Worm (Caenorhabditis elegans): Measurements from ENCODE around the gene B0462.5.

B0462.5 gene

ce11 chrV:18298506-18298905 is 24.6 kb downstream of the B0462.5 start, which contains the start of gene Y51A2A.5:
Gene Y51A2A.5, plus strand, starts transcription at chrV:18298806.
- TF ChIP-seq elt-3 (tag; optimal IDR thresholded peaks at IDR 0.05) (no peak), ama-1 (optimal IDR thresholded peaks at IDR 0.05) (no peak), gmeb-1 (tag; optimal IDR thresholded peaks at IDR 0.05) (no peak), lin-13 (GFP tag; optimal IDR thresholded peaks at IDR 0.05) (no peak), F13H6.1 (tag; optimal IDR thresholded peaks at IDR 0.05) (no peak), nhr-129 (tag; optimal IDR thresholded peaks at IDR 0.05) (no peak)

ce11 chrV:18292295-18292694 is 30.8 kb downstream of the B0462.5 start, which contains the start of gene Y51A2A.12:
Gene Y51A2A.12, plus strand, starts transcription at chrV:18292595.
- TF ChIP-seq R02D3.7 (tag; optimal IDR thresholded peaks at IDR 0.05) (no peak), unc-39 (tag; optimal IDR thresholded peaks at IDR 0.05) (no peak), elt-3 (tag; optimal IDR thresholded peaks at IDR 0.05) (no peak), ceh-82 (tag; optimal IDR thresholded peaks at IDR 0.05) (no peak), ztf-4 (tag; optimal IDR thresholded peaks at IDR 0.05) (no peak), nhr-25 (tag; optimal IDR thresholded peaks at IDR 0.05) (no peak), mab-5 (tag; optimal IDR thresholded peaks at IDR 0.05) (no peak), sma-9 (GFP tag; optimal IDR thresholded peaks at IDR 0.05) (no peak), sma-9 (tag; optimal IDR thresholded peaks at IDR 0.05) (no peak), gmeb-1 (tag; optimal IDR thresholded peaks at IDR 0.05) (no peak), unc-62 (GFP tag; optimal IDR thresholded peaks at IDR 0.05) (no peak), F13H6.1 (tag; optimal IDR thresholded peaks at IDR 0.05) (no peak), mbf-1 (tag; optimal IDR thresholded peaks at IDR 0.05) (no peak), lsy-2 (tag; optimal IDR thresholded peaks at IDR 0.05) (no peak), unc-55 (GFP tag; optimal IDR thresholded peaks at IDR 0.05) (no peak), Y55F3AM.14 (GFP tag; optimal IDR thresholded peaks at IDR 0.05) (no peak), nhr-23 (tag; optimal IDR thresholded peaks at IDR 0.05) (no peak), skn-1 (tag; optimal IDR thresholded peaks at IDR 0.05) (no peak), fos-1 (tag; optimal IDR thresholded peaks at IDR 0.05) (no peak), zag-1 (tag; optimal IDR thresholded peaks at IDR 0.05) (no peak)

DNA sequence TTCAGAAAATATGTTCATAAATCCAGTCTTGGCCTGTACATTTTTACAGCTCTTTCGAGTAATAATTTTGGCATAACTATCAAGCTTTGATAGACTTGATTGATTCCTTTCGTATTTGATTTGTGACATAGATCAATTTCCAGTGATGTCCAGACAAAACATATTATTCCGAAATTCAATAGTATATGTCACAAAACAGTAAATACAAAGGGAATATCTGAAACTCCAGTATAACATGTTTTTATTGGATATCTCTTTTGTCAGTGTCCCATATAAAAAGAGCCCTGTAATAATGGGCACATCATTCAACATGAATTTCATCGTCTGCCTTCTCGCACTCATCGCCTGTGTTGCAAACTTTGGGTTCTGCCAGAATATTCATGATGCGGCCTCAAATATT is 32.5 kb downstream of the B0462.5 start, which contains the start of gene Y51A2A.4:
Gene Y51A2A.4, plus strand, starts transcription at position 301 of the 400 bp plus-strand sequence.
- TF ChIP-seq ztf-11 (tag; optimal IDR thresholded peaks at IDR 0.05) = no peak

ce11 chrV:18282597-18282996 is 40.5 kb downstream of the B0462.5 start, which contains the start of gene clec-247:
Gene clec-247, plus strand, starts transcription at chrV:18282897.
- TF ChIP-seq elt-3 (tag; optimal IDR thresholded peaks at IDR 0.05) (no peak), C34F6.9 (tag; optimal IDR thresholded peaks at IDR 0.05) (no peak), nhr-237 (tag; optimal IDR thresholded peaks at IDR 0.05) (no peak), lin-11 (tag; optimal IDR thresholded peaks at IDR 0.05) (no peak), nhr-23 (tag; optimal IDR thresholded peaks at IDR 0.05) (no peak), sem-4 (tag; optimal IDR thresholded peaks at IDR 0.05) (no peak), mdl-1 (tag; optimal IDR thresholded peaks at IDR 0.05) (no peak), dmd-4 (tag; optimal IDR thresholded peaks at IDR 0.05) (no peak), ZK546.5 (tag; optimal IDR thresholded peaks at IDR 0.05) (no peak)

- TF ChIP-seq unc-62 (GFP tag; optimal IDR thresholded peaks at IDR 0.05) = no peak
Measured at ce11 chrV:18280778-18281177, 42.4 kb downstream of the B0462.5 start, which contains the start of gene Y51A2A.16. Gene Y51A2A.16, minus strand, starts transcription at chrV:18280878.

Measured in whole organism, L2 larva.